Fruit fly (Drosophila melanogaster): ENCODE measurements around the gene tHMG2.

The tHMG2 gene

dm6 chr3R:22447195-22447873 lies 45.4 kb upstream of the tHMG2 start, which contains the start of gene CG34288 (continued):
- no peak for TF ChIP-seq emc (GFP tag; optimal IDR thresholded peaks at IDR 0.05)
- TF ChIP-seq crp (GFP tag; optimal IDR thresholded peaks at IDR 0.05) = no peak
- no peak; the same call in 2 of the 3 replicates for TF ChIP-seq tgo (GFP tag; IDR thresholded peaks at IDR 0.05)
- TF ChIP-seq CG1832 (GFP tag; optimal IDR thresholded peaks at IDR 0.05) = no peak
- peak; percentile 2 for TF ChIP-seq Oli (tag; optimal IDR thresholded peaks at IDR 0.05)
- TF ChIP-seq CG7745 (tag; optimal IDR thresholded peaks at IDR 0.05) = no peak
- TF ChIP-seq ewg (GFP tag; optimal IDR thresholded peaks at IDR 0.05) = no peak
- no peak for TF ChIP-seq phol (tag; optimal IDR thresholded peaks at IDR 0.05)
- TF ChIP-seq fd64A (GFP tag; optimal IDR thresholded peaks at IDR 0.05) = no peak
- TF ChIP-seq en (GFP tag; optimal IDR thresholded peaks at IDR 0.05) = no peak
- TF ChIP-seq CG14050 (GFP tag; IDR thresholded peaks at IDR 0.05) = no peak
- TF ChIP-seq otp (GFP tag; IDR thresholded peaks at IDR 0.05) = peak; percentile 77
- no peak for TF ChIP-seq CG2889 (GFP tag; IDR thresholded peaks at IDR 0.05)
- TF ChIP-seq CG2116 (GFP tag; optimal IDR thresholded peaks at IDR 0.05) = no peak
- no peak for TF ChIP-seq Ets65A (GFP tag)
- TF ChIP-seq cato (GFP tag; optimal IDR thresholded peaks at IDR 0.05; ENCODE audit: borderline replicate concordance) = no peak
- TF ChIP-seq Drgx (GFP tag; IDR thresholded peaks at IDR 0.05) = no peak; the same call in 1 of the 2 replicates
- TF ChIP-seq bowl (GFP tag; IDR thresholded peaks at IDR 0.05) = peak; percentile 31; the same call in 1 of the 2 replicates
- no peak for TF ChIP-seq Camta (GFP tag; optimal IDR thresholded peaks at IDR 0.05)
- 0 out of 2 replicates have a peak, but pooled peaks have one; percentile 6 for TF ChIP-seq CG32772 (GFP tag; IDR thresholded peaks at IDR 0.05)
- 0 out of 2 replicates have a peak, but pooled peaks have one; percentile 32 for TF ChIP-seq Awh (GFP tag; IDR thresholded peaks at IDR 0.05)
- 0 out of 3 replicates have a peak, but pooled peaks have one; percentile 36 for TF ChIP-seq CG6175 (GFP tag; IDR thresholded peaks at IDR 0.05)
- TF ChIP-seq trem (tag; optimal IDR thresholded peaks at IDR 0.05) = no peak
- TF ChIP-seq pan (optimal IDR thresholded peaks at IDR 0.05) = no peak
- peak in 1 of 2 experiments; percentile 37 for TF ChIP-seq pan (GFP tag; optimal IDR thresholded peaks at IDR 0.05 in 1 of 2, IDR thresholded peaks at IDR 0.05 in 1 of 2)
- no peak for TF ChIP-seq pnt (GFP tag; optimal IDR thresholded peaks at IDR 0.05)
- no peak for TF ChIP-seq CG17612 (GFP tag; IDR thresholded peaks at IDR 0.05)
- TF ChIP-seq twi (tag; optimal IDR thresholded peaks at IDR 0.05) = no peak
- no peak for TF ChIP-seq CG1233 (GFP tag; optimal IDR thresholded peaks at IDR 0.05)
- TF ChIP-seq CG17568 (GFP tag; optimal IDR thresholded peaks at IDR 0.05) = no peak
- TF ChIP-seq chm (GFP tag; IDR thresholded peaks at IDR 0.05) = peak; percentile 13; the same call in 1 of the 2 replicates
- no peak for TF ChIP-seq Lhr (GFP tag; optimal IDR thresholded peaks at IDR 0.05)
- TF ChIP-seq ara (GFP tag; IDR thresholded peaks at IDR 0.05) = 0 out of 2 replicates have a peak, but pooled peaks have one; percentile 19
- peak; percentile 2 for TF ChIP-seq tx (GFP tag; optimal IDR thresholded peaks at IDR 0.05)
- TF ChIP-seq disco-r (GFP tag; optimal IDR thresholded peaks at IDR 0.05) = no peak
- no peak for TF ChIP-seq CG9727 (GFP tag; optimal IDR thresholded peaks at IDR 0.05)
- peak; percentile 93 for TF ChIP-seq row (GFP tag; IDR thresholded peaks at IDR 0.05)
- TF ChIP-seq Xbp1 (GFP tag; optimal IDR thresholded peaks at IDR 0.05) = no peak
- TF ChIP-seq br (optimal IDR thresholded peaks at IDR 0.05) = no peak
- TF ChIP-seq jing (GFP tag; optimal IDR thresholded peaks at IDR 0.05) = no peak
- no peak for TF ChIP-seq CG30403 (GFP tag; optimal IDR thresholded peaks at IDR 0.05)
- TF ChIP-seq exex (tag; optimal IDR thresholded peaks at IDR 0.05) = peak; percentile 99
- no peak for TF ChIP-seq unc-4 (GFP tag; IDR thresholded peaks at IDR 0.05; ENCODE audit: partially characterized antibody)
- TF ChIP-seq CG11696 (GFP tag; IDR thresholded peaks at IDR 0.05) = no peak
- no peak for TF ChIP-seq Bteb2 (GFP tag; optimal IDR thresholded peaks at IDR 0.05)
- no peak for TF ChIP-seq CG17359 (tag; optimal IDR thresholded peaks at IDR 0.05)
- TF ChIP-seq CG33557 (GFP tag; optimal IDR thresholded peaks at IDR 0.05) = no peak
- TF ChIP-seq CG10274 (GFP tag; optimal IDR thresholded peaks at IDR 0.05) = peak; percentile 99
- TF ChIP-seq dan (GFP tag; IDR thresholded peaks at IDR 0.05) = no peak
- no peak for TF ChIP-seq gcm (GFP tag; optimal IDR thresholded peaks at IDR 0.05)
